Fruit fly (Drosophila melanogaster): ENCODE results near the gene CG7600.

Gene CG7600

DNA sequence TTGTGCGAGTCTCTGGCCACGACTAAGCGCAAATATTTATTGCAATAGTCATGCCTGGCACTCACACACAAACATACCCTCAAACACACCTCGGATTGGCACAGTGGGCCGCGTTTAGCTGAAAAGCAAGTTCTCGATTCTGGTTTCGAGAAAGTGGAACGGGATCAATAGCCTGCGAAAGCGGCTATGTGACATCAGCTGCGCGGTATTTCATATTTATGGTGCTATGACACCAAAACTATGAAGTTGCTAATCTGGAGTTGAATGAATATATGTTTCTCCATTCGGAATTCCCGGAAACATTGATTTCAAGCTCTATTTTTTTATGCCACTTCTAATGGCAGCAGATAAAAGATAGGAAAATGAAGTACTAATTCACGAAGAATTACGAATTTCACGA lies 7.3 kb downstream of the CG7600 start:
- TF ChIP-seq Oli (tag; optimal IDR thresholded peaks at IDR 0.05) (no peak), sqz (GFP tag; optimal IDR thresholded peaks at IDR 0.05) (no peak), chn (GFP tag; optimal IDR thresholded peaks at IDR 0.05) (no peak), Med (GFP tag) (peak; percentile 65), twi (tag; optimal IDR thresholded peaks at IDR 0.05) (no peak), Ets65A (GFP tag) (peak; percentile 45), CG4707 (GFP tag; optimal IDR thresholded peaks at IDR 0.05) (peak; percentile 41), ac (GFP tag; optimal IDR thresholded peaks at IDR 0.05) (no peak), pita (GFP tag; optimal IDR thresholded peaks at IDR 0.05) (no peak), disco-r (GFP tag; optimal IDR thresholded peaks at IDR 0.05) (no peak), da (GFP tag; optimal IDR thresholded peaks at IDR 0.05) (no peak), CG16779 (GFP tag; IDR thresholded peaks at IDR 0.05) (0 out of 2 replicates have a peak, but pooled peaks have one; percentile 39), sens (GFP tag) (peak; percentile 75), Atf-2 (GFP tag; optimal IDR thresholded peaks at IDR 0.05) (no peak)

DNA sequence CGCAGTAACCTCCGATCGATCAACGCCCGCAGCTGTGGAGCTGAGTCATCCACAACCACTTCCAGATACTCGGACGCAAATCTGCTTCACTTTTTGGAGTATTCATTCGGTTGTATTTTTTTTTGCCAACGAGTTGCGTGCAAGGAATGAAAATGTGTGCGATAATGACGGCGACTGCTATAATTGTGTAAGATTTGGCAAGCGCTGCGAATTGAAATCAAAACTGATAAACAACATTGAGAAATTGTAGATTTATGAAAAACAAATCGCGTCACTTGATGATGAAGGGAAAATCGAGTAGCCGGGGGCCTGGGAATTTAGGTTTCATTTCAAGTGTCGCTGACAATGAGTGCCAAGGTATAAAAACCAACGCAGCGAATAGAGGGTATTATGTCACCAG lies 8.3 kb downstream of the CG7600 start:
- TF ChIP-seq Pdp1 (GFP tag; optimal IDR thresholded peaks at IDR 0.05) = peak in 1 of 2 experiments; percentile 19
- no peak for TF ChIP-seq HLH4C (GFP tag; IDR thresholded peaks at IDR 0.05; ENCODE audit: partially characterized antibody)

- TF ChIP-seq zen (tag; optimal IDR thresholded peaks at IDR 0.05) = peak; percentile 25
- TF ChIP-seq Opbp (GFP tag; IDR thresholded peaks at IDR 0.05; ENCODE audit: partially characterized antibody) = no peak
- TF ChIP-seq stwl (tag; optimal IDR thresholded peaks at IDR 0.05) = peak; percentile 38
- peak; percentile 42; the same call in 1 of the 3 replicates for TF ChIP-seq CG14860 (GFP tag; IDR thresholded peaks at IDR 0.05; ENCODE audit: partially characterized antibody)
- no peak for TF ChIP-seq CG10366 (GFP tag; IDR thresholded peaks at IDR 0.05)
- no peak for TF ChIP-seq CG4854 (GFP tag; optimal IDR thresholded peaks at IDR 0.05)
- peak; percentile 68 for TF ChIP-seq CTCF (GFP tag; optimal IDR thresholded peaks at IDR 0.05)
- peak; percentile 48 for TF ChIP-seq Bgb (GFP tag; IDR thresholded peaks at IDR 0.05; ENCODE audit: partially characterized antibody)
- TF ChIP-seq pita (GFP tag; optimal IDR thresholded peaks at IDR 0.05) = peak; percentile 43
- TF ChIP-seq D19B (GFP tag; optimal IDR thresholded peaks at IDR 0.05) = no peak
- no peak for TF ChIP-seq CG11247 (GFP tag; IDR thresholded peaks at IDR 0.05)
- peak; percentile 100 for TF ChIP-seq CG7745 (tag; optimal IDR thresholded peaks at IDR 0.05)
- peak; percentile 50; the same call in 1 of the 2 replicates for TF ChIP-seq amos (GFP tag; IDR thresholded peaks at IDR 0.05; ENCODE audit: partially characterized antibody)
- TF ChIP-seq gcm (GFP tag; optimal IDR thresholded peaks at IDR 0.05) = no peak
These were observed 14.1 kb downstream of the CG7600 start for dm6 chr3L:11224651-11225050.

DNA sequence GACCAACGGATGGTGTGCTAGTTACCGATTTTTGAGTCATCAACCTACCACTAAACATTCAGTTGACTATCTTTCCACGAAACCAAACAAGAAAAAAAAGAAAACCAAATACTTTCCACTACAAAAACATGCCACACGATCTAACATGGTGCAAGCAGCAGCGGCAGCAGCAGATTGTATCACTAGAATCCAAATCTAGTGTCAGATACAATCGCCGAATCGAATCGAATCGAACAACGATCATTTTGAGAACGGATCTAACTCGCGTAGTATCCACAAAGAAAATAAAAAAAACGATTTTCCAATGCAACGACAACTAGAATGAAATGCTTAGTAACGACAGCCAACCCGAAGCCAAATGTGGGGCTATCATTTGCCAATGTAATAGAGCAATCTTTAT lies 17.1 kb downstream of the CG7600 start:
- TF ChIP-seq crol (GFP tag; IDR thresholded peaks at IDR 0.05) (no peak), esg (GFP tag; conservative IDR thresholded peaks at IDR 0.05) (no peak), PHDP (tag; optimal IDR thresholded peaks at IDR 0.05) (no peak), unpg (GFP tag; optimal IDR thresholded peaks at IDR 0.05) (no peak), grn (GFP tag; optimal IDR thresholded peaks at IDR 0.05) (peak; percentile 94), CG8388 (GFP tag; optimal IDR thresholded peaks at IDR 0.05) (no peak), gfzf (GFP tag; optimal IDR thresholded peaks at IDR 0.05) (no peak), dati (GFP tag; IDR thresholded peaks at IDR 0.05) (no peak), Stat92E (GFP tag; optimal IDR thresholded peaks at IDR 0.05) (peak in 1 of 3 experiments; percentile 14), rib (GFP tag; IDR thresholded peaks at IDR 0.05) (no peak)
